Fruit fly (Drosophila melanogaster) whole organism, embryonic: ENCODE results near the gene dysc.
A peak's percentile ranks its signal among the peaks of the same experiment; 100 is the strongest.

Experiments
- B-H2 ChIP-seq: fragments of 200-800 bp; sonication (Bioruptor generic); optimal IDR thresholded peaks from 2 replicates; lab custom pipeline; 2018; ENCODE audit warnings: missing biosample characterization, mild to moderate bottlenecking, missing genetic modification characterization
- CG10959 ChIP-seq: fragments of 200-800 bp; sonication (Bioruptor generic); IDR thresholded peaks from 2 replicates; pipeline ENCODE4 v1.3.6; 2022; ENCODE audit warnings: missing biosample characterization, missing genetic modification characterization
- CG11504 ChIP-seq: fragments of 200-800 bp; sonication (Bioruptor generic); optimal IDR thresholded peaks from 3 replicates; lab custom pipeline; 2019; ENCODE audit warnings: missing biosample characterization, mild to moderate bottlenecking, missing genetic modification characterization, moderate library complexity
- CG11560 ChIP-seq: fragments of 200-800 bp; sonication (Bioruptor generic); IDR thresholded peaks from 3 replicates; pipeline ENCODE4 v1.3.6; 2022; ENCODE audit warnings: missing biosample characterization, missing genetic modification characterization
- CG12071 ChIP-seq: fragments of 200-800 bp; sonication (Bioruptor generic); optimal IDR thresholded peaks from 3 replicates; lab custom pipeline; 2018; ENCODE audit warnings: missing biosample characterization, mild to moderate bottlenecking, missing genetic modification characterization
- CG12236 ChIP-seq: fragments of 200-800 bp; sonication (Bioruptor generic); optimal IDR thresholded peaks from 2 replicates; lab custom pipeline; 2016; ENCODE audit warnings: missing biosample characterization, missing genetic modification characterization
- CG12391 ChIP-seq: fragments of 200-800 bp; sonication (Bioruptor generic); optimal IDR thresholded peaks from 3 replicates; lab custom pipeline; 2018; ENCODE audit warnings: missing biosample characterization, mild to moderate bottlenecking, missing genetic modification characterization, moderate library complexity
- CG15479 ChIP-seq: fragments of 200-800 bp; sonication (Bioruptor generic); optimal IDR thresholded peaks from 3 replicates; lab custom pipeline; 2019; ENCODE audit warnings: missing biosample characterization, mild to moderate bottlenecking, missing genetic modification characterization, moderate library complexity
- CG15514 ChIP-seq: fragments of 200-800 bp; sonication (Bioruptor generic); optimal IDR thresholded peaks from 3 replicates; lab custom pipeline; 2017; ENCODE audit warnings: missing biosample characterization, missing genetic modification characterization, mild to moderate bottlenecking, moderate library complexity, missing genetic modification reagents
- CG15601 ChIP-seq: fragments of 200-800 bp; sonication (Bioruptor generic); optimal IDR thresholded peaks from 3 replicates; lab custom pipeline; 2019; ENCODE audit warnings: missing biosample characterization, mild to moderate bottlenecking, missing genetic modification characterization, moderate library complexity
- CG17359 ChIP-seq: fragments of 200-800 bp; sonication (Bioruptor generic); optimal IDR thresholded peaks from 3 replicates; lab custom pipeline; 2018; ENCODE audit warnings: missing biosample characterization, mild to moderate bottlenecking, missing genetic modification characterization, moderate library complexity
- CG17385 ChIP-seq: fragments of 200-800 bp; sonication (Bioruptor generic); optimal IDR thresholded peaks from 3 replicates; lab custom pipeline; 2018; ENCODE audit warnings: missing biosample characterization, mild to moderate bottlenecking, missing genetic modification characterization
- CG2889 ChIP-seq: fragments of 200-800 bp; sonication (Bioruptor generic); IDR thresholded peaks from 3 replicates; pipeline ENCODE4 v1.3.6; 2022; ENCODE audit warnings: missing biosample characterization, missing genetic modification characterization
- CG3065 ChIP-seq: fragments of 200-800 bp; sonication (Bioruptor generic); optimal IDR thresholded peaks from 2 replicates; lab custom pipeline; 2016; ENCODE audit warnings: missing biosample characterization, missing genetic modification characterization
- CG3163 ChIP-seq: fragments of 200-800 bp; sonication (Bioruptor generic); optimal IDR thresholded peaks from 3 replicates; lab custom pipeline; 2016; ENCODE audit warnings: missing biosample characterization, missing genetic modification characterization
- CG3847 ChIP-seq: fragments of 200-800 bp; sonication (Bioruptor generic); IDR thresholded peaks from 2 replicates; pipeline ENCODE4 v1.3.6; 2022; ENCODE audit warnings: missing biosample characterization, missing genetic modification characterization
- CG4328 ChIP-seq: fragments of 200-800 bp; sonication (Bioruptor generic); optimal IDR thresholded peaks from 3 replicates; lab custom pipeline; 2017; ENCODE audit warnings: missing biosample characterization, missing genetic modification reagents, missing genetic modification characterization
- CG6654 ChIP-seq: fragments of 200-800 bp; sonication (Bioruptor generic); optimal IDR thresholded peaks from 2 replicates; lab custom pipeline; 2017; ENCODE audit warnings: missing biosample characterization, mild to moderate bottlenecking, missing genetic modification characterization
- CG6683 ChIP-seq: fragments of 200-800 bp; sonication (Bioruptor generic); optimal IDR thresholded peaks from 2 replicates; lab custom pipeline; 2017; ENCODE audit warnings: missing biosample characterization, mild to moderate bottlenecking, missing genetic modification characterization, missing genetic modification reagents
- CG7372 ChIP-seq: fragments of 200-800 bp; sonication (Bioruptor generic); IDR thresholded peaks from 2 replicates; pipeline ENCODE4 v1.3.6; 2022; ENCODE audit warnings: missing biosample characterization, missing genetic modification characterization
- CG8359 ChIP-seq: fragments of 200-800 bp; sonication (Bioruptor generic); optimal IDR thresholded peaks from 2 replicates; lab custom pipeline; 2017; ENCODE audit warnings: missing biosample characterization, mild to moderate bottlenecking, missing genetic modification characterization, borderline replicate concordance
- Gsc ChIP-seq: fragments of 200-800 bp; sonication (Bioruptor generic); IDR thresholded peaks from 2 replicates; pipeline ENCODE4 v1.3.6; 2022; ENCODE audit warnings: missing biosample characterization, missing genetic modification characterization
- Gug ChIP-seq: fragments of 200-800 bp; sonication (Bioruptor generic); IDR thresholded peaks from 4 replicates; pipeline ENCODE4 v1.3.6; 2022; ENCODE audit warnings: missing biosample characterization, missing genetic modification characterization
- Hand ChIP-seq: fragments of 200-800 bp; sonication (Bioruptor generic); optimal IDR thresholded peaks from 2 replicates; lab custom pipeline; 2017; ENCODE audit warnings: mild to moderate bottlenecking, missing biosample characterization, missing genetic modification reagents, missing genetic modification characterization
- Hmx ChIP-seq: fragments of 200-800 bp; sonication (Bioruptor generic); optimal IDR thresholded peaks from 2 replicates; lab custom pipeline; 2016; ENCODE audit warnings: missing biosample characterization, missing genetic modification characterization
- Lpt ChIP-seq: fragments of >200 bp; optimal IDR thresholded peaks from 2 replicates; lab custom pipeline; 2018; ENCODE audit warnings: missing biosample characterization, missing genetic modification characterization
- Mad ChIP-seq: fragments of 200-800 bp; sonication (Bioruptor generic); optimal IDR thresholded peaks from 2 replicates; lab custom pipeline; 2016; ENCODE audit warnings: missing biosample characterization, missing genetic modification characterization
- NFAT ChIP-seq: fragments of 200-800 bp; sonication (Bioruptor generic); IDR thresholded peaks from 2 replicates; pipeline ENCODE4 v1.3.6; 2022; ENCODE audit warnings: missing biosample characterization, missing genetic modification characterization
- NK7.1 ChIP-seq: fragments of 200-800 bp; sonication (Bioruptor generic); optimal IDR thresholded peaks from 3 replicates; lab custom pipeline; 2016; ENCODE audit warnings: missing biosample characterization, missing genetic modification characterization
- Nf-YA ChIP-seq: fragments of 200-800 bp; sonication (Bioruptor generic); IDR thresholded peaks from 2 replicates; pipeline ENCODE4 v1.3.6; 2022; ENCODE audit warnings: missing biosample characterization, missing genetic modification characterization
- Nf-YB ChIP-seq: fragments of 200-800 bp; sonication (Bioruptor generic); optimal IDR thresholded peaks from 3 replicates; lab custom pipeline; 2019; ENCODE audit warnings: missing biosample characterization, mild to moderate bottlenecking, missing genetic modification characterization, moderate library complexity
- NfI ChIP-seq: fragments of 200-800 bp; sonication (Bioruptor generic); optimal IDR thresholded peaks from 3 replicates; lab custom pipeline; 2018; ENCODE audit warnings: missing biosample characterization, mild to moderate bottlenecking, missing genetic modification characterization, moderate library complexity
- Ssrp ChIP-seq: fragments of 200-800 bp; sonication (Bioruptor generic); optimal IDR thresholded peaks from 2 replicates; lab custom pipeline; 2018; ENCODE audit warnings: missing biosample characterization, mild to moderate bottlenecking, missing genetic modification characterization, moderate library complexity
- Tbp ChIP-seq: fragments of >200 bp; optimal IDR thresholded peaks from 2 replicates; lab custom pipeline; 2018; ENCODE audit warnings: missing biosample characterization, missing genetic modification characterization
- ab ChIP-seq: fragments of 200-800 bp; sonication (Bioruptor generic); optimal IDR thresholded peaks from 2 replicates; lab custom pipeline; 2016; ENCODE audit warnings: missing biosample characterization, missing genetic modification characterization
- al ChIP-seq: fragments of 200-800 bp; sonication (Bioruptor generic); IDR thresholded peaks from 2 replicates; pipeline ENCODE4 v1.3.6; 2022; ENCODE audit warnings: missing biosample characterization, missing genetic modification characterization
- bsh ChIP-seq, 2 experiments: fragments of 200-800 bp; sonication (Bioruptor generic); optimal IDR thresholded peaks; 2 replicates each; lab custom pipeline; 2017 to 2018; ENCODE audit warnings: mild to moderate bottlenecking in 2 of 2, missing biosample characterization in 2 of 2, missing genetic modification characterization in 2 of 2, moderate library complexity in 1 of 2
- dysf ChIP-seq: fragments of 200-800 bp; sonication (Bioruptor generic); IDR thresholded peaks from 3 replicates; pipeline ENCODE4 v1.3.6; 2022; ENCODE audit warnings: missing biosample characterization, missing genetic modification characterization
- fu2 ChIP-seq: fragments of 200-800 bp; sonication (Bioruptor generic); optimal IDR thresholded peaks from 2 replicates; lab custom pipeline; 2016; ENCODE audit warnings: missing biosample characterization, missing genetic modification characterization
- gt ChIP-seq: fragments of 200-800 bp; sonication (Bioruptor generic); IDR thresholded peaks from 2 replicates; pipeline ENCODE4 v1.3.6; 2022; ENCODE audit warnings: missing biosample characterization, missing genetic modification characterization
- kni ChIP-seq: fragments of 200-800 bp; sonication (Bioruptor generic); optimal IDR thresholded peaks from 3 replicates; lab custom pipeline; 2017; ENCODE audit warnings: mild to moderate bottlenecking, missing biosample characterization, missing genetic modification reagents, missing genetic modification characterization
- lab ChIP-seq: fragments of 200-800 bp; sonication (Bioruptor generic); optimal IDR thresholded peaks from 3 replicates; lab custom pipeline; 2017; ENCODE audit warnings: missing biosample characterization, missing genetic modification characterization, mild to moderate bottlenecking, moderate library complexity, missing genetic modification reagents
- nom ChIP-seq: fragments of 200-800 bp; sonication (Bioruptor generic); optimal IDR thresholded peaks from 2 replicates; lab custom pipeline; 2017; ENCODE audit warnings: missing biosample characterization, missing genetic modification characterization, mild to moderate bottlenecking, moderate library complexity, missing genetic modification reagents
- onecut ChIP-seq: fragments of 200-800 bp; sonication (Bioruptor generic); IDR thresholded peaks from 2 replicates; pipeline ENCODE4 v1.3.6; 2022; ENCODE audit warnings: missing biosample characterization, missing genetic modification characterization
- shn ChIP-seq: fragments of 200-800 bp; sonication (Bioruptor generic); optimal IDR thresholded peaks from 3 replicates; lab custom pipeline; 2016; ENCODE audit warnings: missing biosample characterization, missing genetic modification characterization
- wek ChIP-seq: fragments of 200-800 bp; sonication (Bioruptor generic); optimal IDR thresholded peaks from 3 replicates; lab custom pipeline; 2018; ENCODE audit warnings: missing biosample characterization, mild to moderate bottlenecking, missing genetic modification characterization, moderate library complexity
- yki ChIP-seq: fragments of >200 bp; optimal IDR thresholded peaks from 3 replicates; lab custom pipeline; 2018

The dysc gene

DNA sequence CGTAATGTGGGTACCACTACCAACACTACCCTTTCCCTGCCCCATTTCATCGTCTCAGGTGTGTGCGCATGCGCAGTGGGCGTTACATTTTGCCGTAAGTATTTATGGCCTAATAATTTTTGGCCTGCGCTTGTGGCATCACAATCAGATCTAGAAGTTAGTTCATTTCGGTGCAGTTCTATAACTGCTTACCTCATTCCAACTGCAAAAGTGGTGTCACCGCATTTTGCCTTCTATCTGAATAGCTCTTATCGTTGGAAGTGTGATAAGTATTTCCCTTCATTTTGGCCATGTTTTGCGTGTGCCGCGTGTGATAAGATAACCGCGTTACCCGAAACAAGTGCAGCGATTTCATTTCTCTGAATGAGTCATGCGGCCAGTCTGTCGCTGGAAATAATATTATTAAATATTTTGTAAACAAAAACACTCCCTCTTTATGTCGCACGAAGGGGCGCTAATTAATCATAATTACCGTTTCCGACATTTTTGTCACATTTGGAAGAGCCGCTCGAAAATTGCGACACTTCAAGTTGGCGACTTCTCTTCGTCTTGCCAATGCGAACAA, 49.5 kb upstream of the dysc start (continued):
- TF ChIP-seq CG4328 (GFP tag; lab: Kevin White, UChicago) = no peak
- TF ChIP-seq, all 482 proteins: peak for 13

DNA sequence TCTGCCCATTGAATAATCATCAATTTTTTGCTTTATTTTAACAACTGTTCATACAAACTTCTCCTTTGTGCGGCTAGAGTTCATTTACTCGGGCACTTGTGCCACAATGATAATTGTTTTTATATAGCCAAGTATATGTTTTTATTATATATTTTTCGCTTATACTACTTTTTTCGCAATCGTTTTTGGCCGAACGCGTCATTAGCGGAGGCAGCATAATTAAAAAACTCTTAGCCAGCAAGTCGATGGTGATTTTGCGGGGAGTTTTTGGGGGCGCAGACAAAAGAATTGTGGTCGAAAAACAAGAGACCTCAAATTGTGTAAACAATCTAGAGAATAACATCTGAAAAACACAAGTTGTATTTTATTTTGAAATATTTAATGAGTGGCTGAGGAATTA, 48.5 kb upstream of the dysc start:
- TF ChIP-seq onecut (GFP tag; lab: Robert Waterston, UW) (no peak), CG12071 (GFP tag; lab: Kevin White, UChicago) (no peak), CG3065 (no peak), CG12391 (no peak), CG11504 (no peak), gt (GFP tag; lab: Robert Waterston, UW) (no peak), bsh (GFP tag; optimal IDR thresholded peaks at IDR 0.05; lab: Kevin White, UChicago) (no peak), CG7372 (GFP tag; lab: Robert Waterston, UW) (no peak)

DNA sequence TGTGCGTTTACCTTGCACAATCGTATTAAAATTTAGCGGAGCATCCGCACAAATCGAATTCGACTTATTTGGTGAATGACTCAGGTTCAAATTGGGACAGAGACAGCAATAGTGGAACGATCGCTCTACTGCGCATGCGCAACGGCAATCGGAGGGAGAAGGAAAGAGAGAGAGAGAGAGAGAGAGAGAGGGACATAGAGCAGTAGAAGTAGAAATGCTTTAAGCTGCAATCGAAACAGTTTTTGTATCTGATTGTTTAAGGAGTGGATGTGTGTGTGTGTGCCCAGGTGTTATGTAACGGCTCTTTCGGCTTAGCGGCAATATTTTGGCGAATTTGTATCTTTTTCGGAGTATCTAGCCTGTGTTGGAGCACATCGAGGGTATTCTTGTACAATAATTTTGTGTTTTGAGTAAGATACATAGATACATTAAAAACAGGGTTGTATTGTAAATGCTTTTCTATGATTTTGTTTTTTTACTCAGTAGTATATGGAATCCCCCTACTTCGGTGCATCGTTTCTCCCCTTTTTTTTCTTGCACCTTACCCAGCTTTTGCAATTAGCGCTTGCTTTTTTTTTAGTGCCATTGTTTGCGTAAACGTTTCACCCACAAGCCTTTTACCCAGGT, 46.5 kb upstream of the dysc start:
- TF ChIP-seq NK7.1 (GFP tag; lab: Kevin White, UChicago) (no peak), fu2 (no peak), CG15514 (GFP tag; lab: Kevin White, UChicago) (no peak), CG3847 (GFP tag; lab: Robert Waterston, UW) (no peak), nom (GFP tag; lab: Kevin White, UChicago) (no peak), Nf-YB (no peak), CG17359 (tag; lab: Kevin White, UChicago) (no peak), CG4328 (GFP tag; lab: Kevin White, UChicago) (no peak), CG2889 (GFP tag; lab: Robert Waterston, UW) (no peak), ab (GFP tag; lab: Kevin White, UChicago) (no peak), yki (lab: Kevin White, UChicago) (no peak), Mad (GFP tag; lab: Kevin White, UChicago) (no peak), Nf-YA (GFP tag; lab: Robert Waterston, UW) (no peak), CG11560 (tag; lab: Robert Waterston, UW) (no peak), NfI (GFP tag; lab: Kevin White, UChicago) (no peak), al (GFP tag; lab: Robert Waterston, UW) (no peak), Ssrp (no peak), shn (GFP tag; lab: Kevin White, UChicago) (no peak), Tbp (GFP tag; lab: Kevin White, UChicago) (no peak), CG8359 (GFP tag; lab: Kevin White, UChicago) (no peak), Lpt (GFP tag; lab: Kevin White, UChicago) (no peak), CG17385 (GFP tag; lab: Kevin White, UChicago) (no peak), dysf (GFP tag; lab: Robert Waterston, UW) (no peak), wek (peak; percentile 57), CG10959 (GFP tag; lab: Robert Waterston, UW) (no peak), CG15601 (tag; lab: Kevin White, UChicago) (no peak), Gug (no peak), Hmx (GFP tag; lab: Kevin White, UChicago) (no peak), kni (GFP tag; lab: Kevin White, UChicago) (no peak), CG6683 (GFP tag; lab: Kevin White, UChicago) (no peak), NFAT (GFP tag; lab: Robert Waterston, UW) (no peak), B-H2 (GFP tag; lab: Kevin White, UChicago) (no peak), CG12236 (GFP tag; lab: Kevin White, UChicago) (no peak), Hand (GFP tag; lab: Kevin White, UChicago) (no peak), CG15479 (GFP tag; lab: Kevin White, UChicago) (peak; percentile 39), CG3163 (GFP tag; lab: Kevin White, UChicago) (no peak), Gsc (GFP tag; lab: Robert Waterston, UW) (no peak), CG6654 (GFP tag; lab: Kevin White, UChicago) (no peak), lab (GFP tag; lab: Kevin White, UChicago) (no peak)
